Worm (Caenorhabditis elegans) whole organism, L1 larva: ENCODE results near the gene F46F5.11.
"Not testable (repeated sequence)": the region's sequence is repeated elsewhere in the genome, so short reads cannot be mapped to it uniquely, and the experiment has no call there.

Source experiments
- aly-2 ChIP-seq: fragments of 150-350 bp; optimal IDR thresholded peaks from 2 replicates; lab custom pipeline; 2014; ENCODE audit warnings: missing biosample characterization, missing genetic modification characterization
- ceh-82 ChIP-seq, 3 experiments: fragments of 150-350 bp in 1 of 3; sonication (generic microtip) in 2 of 3; optimal IDR thresholded peaks; 2 replicates each; lab custom pipeline; 2014 to 2017; ENCODE audit warnings: missing biosample characterization in 3 of 3, missing genetic modification characterization in 3 of 3
- efl-1 ChIP-seq, 4 experiments: fragments of 150-350 bp; optimal IDR thresholded peaks in 3 of 4; peaks in 1 of 4; 1 replicate in 1 of 4; 2 replicates in 3 of 4; lab custom pipeline; 2014; ENCODE audit warnings: missing biosample characterization in 2 of 4, missing genetic modification characterization in 2 of 4, missing genetic modification reagents in 2 of 4
- hlh-4 ChIP-seq: sonication (generic microtip); optimal IDR thresholded peaks from 2 replicates; lab custom pipeline; 2016; ENCODE audit warnings: mild to moderate bottlenecking, missing genetic modification characterization, missing compliant biosample characterization
- jun-1 ChIP-seq: fragments of 150-350 bp; optimal IDR thresholded peaks from 2 replicates; lab custom pipeline; 2014; ENCODE audit warnings: missing biosample characterization, missing genetic modification reagents, missing genetic modification characterization
- mep-1 ChIP-seq: fragments of 150-350 bp; optimal IDR thresholded peaks from 2 replicates; lab custom pipeline; 2014; ENCODE audit warnings: missing biosample characterization, missing genetic modification characterization
- unc-86 ChIP-seq: sonication (generic microtip); optimal IDR thresholded peaks from 2 replicates; lab custom pipeline; 2016; ENCODE audit warnings: missing genetic modification characterization, missing compliant biosample characterization
- vab-15 ChIP-seq: sonication (generic microtip); optimal IDR thresholded peaks from 2 replicates; lab custom pipeline; 2017; ENCODE audit warnings: missing genotype, mild to moderate bottlenecking, missing genetic modification characterization, missing compliant biosample characterization
- ztf-11 ChIP-seq, 2 experiments: sonication (generic microtip); optimal IDR thresholded peaks; 2 replicates each; lab custom pipeline; 2016 to 2017; ENCODE audit warnings: missing genetic modification characterization in 2 of 2, missing biosample characterization in 1 of 2, missing compliant biosample characterization in 1 of 2
- ztf-4 ChIP-seq: fragments of 150-350 bp; optimal IDR thresholded peaks from 2 replicates; lab custom pipeline; 2014; ENCODE audit warnings: missing biosample characterization, missing genetic modification characterization

DNA sequence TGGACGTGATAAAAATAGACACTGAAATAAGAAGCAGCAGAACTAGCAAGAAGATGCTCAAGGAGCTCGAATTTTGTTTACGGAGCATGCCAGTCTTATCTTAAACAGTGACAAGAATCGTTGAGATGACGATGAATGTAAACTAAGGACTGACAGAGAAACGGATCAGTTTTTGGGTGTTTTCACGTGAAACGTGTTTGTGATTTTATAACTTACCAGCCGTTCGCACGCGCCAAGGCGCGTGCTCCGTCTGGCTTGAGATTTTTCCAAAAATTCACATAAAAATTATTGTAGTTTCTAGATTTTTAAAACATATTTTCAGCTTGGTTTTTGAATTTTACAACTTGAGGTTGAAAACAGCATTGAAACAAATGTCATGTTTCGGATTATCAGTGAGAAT, 42.0 kb downstream of the F46F5.11 start, which contains the start of gene F28A10.5:
- TF ChIP-seq ztf-11 (tag; optimal IDR thresholded peaks at IDR 0.05; lab: Kevin White, UChicago); aly-2 (tag; lab: Kevin White, UChicago); hlh-4 (tag; lab: Kevin White, UChicago); vab-15 (tag; lab: Kevin White, UChicago); jun-1 (tag; lab: Kevin White, UChicago); unc-86 (tag; lab: Kevin White, UChicago); ceh-82 (tag; optimal IDR thresholded peaks at IDR 0.05; lab: Kevin White, UChicago); efl-1 (optimal IDR thresholded peaks at IDR 0.05; lab: Kevin White, UChicago); efl-1 (GFP tag; optimal IDR thresholded peaks at IDR 0.05 in 1 of 2; lab: Kevin White, UChicago); ztf-4 (tag; lab: Kevin White, UChicago); mep-1 (tag; lab: Kevin White, UChicago): not testable (repeated sequence)
